Worm (Caenorhabditis elegans): ENCODE results near the gene srx-128.

DNA sequence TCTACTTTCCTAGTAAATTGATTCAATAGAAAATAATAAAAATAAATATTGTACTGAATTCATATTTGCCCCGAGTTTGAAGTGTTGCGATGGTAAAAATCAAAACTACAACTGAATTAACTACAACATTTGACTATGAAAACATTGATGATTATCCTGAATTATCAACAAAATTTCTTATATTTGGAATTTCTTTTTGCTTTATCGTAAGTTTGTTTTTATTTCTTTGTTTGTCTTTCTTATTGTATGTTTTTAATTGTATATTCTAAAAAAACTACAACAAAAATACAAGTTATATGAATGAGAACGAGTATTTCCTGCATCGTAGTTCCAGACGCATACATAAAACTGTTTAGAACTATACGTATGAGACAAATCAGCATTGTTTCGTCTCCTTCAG, at the start of gene srx-128:
- no peak for TF ChIP-seq jun-1 (tag; optimal IDR thresholded peaks at IDR 0.05)
- no peak for TF ChIP-seq lin-15B (tag; optimal IDR thresholded peaks at IDR 0.05)
